Worm (Caenorhabditis elegans) whole organism, early embryonic: ENCODE data around the gene rpl-16.

ENCODE experiments used
- ama-1 ChIP-seq: fragments of 150-350 bp; optimal IDR thresholded peaks from 2 replicates; lab custom pipeline; 2014
- ceh-13 ChIP-seq: fragments of 200-800 bp; sonication (Bioruptor generic); optimal IDR thresholded peaks from 2 replicates; lab custom pipeline; 2018; ENCODE audit warnings: mild to moderate bottlenecking, missing genetic modification characterization, missing compliant biosample characterization
- hmg-4 ChIP-seq: fragments of 200-800 bp; sonication (Bioruptor generic); optimal IDR thresholded peaks from 2 replicates; lab custom pipeline; 2018; ENCODE audit warnings: mild to moderate bottlenecking, missing genetic modification characterization, missing compliant biosample characterization
- hnd-1 ChIP-seq: sonication (generic microtip); optimal IDR thresholded peaks from 2 replicates; lab custom pipeline; 2016; ENCODE audit warnings: missing genetic modification characterization, missing compliant biosample characterization
- pes-1 ChIP-seq: fragments of 200-800 bp; sonication (Bioruptor generic); IDR thresholded peaks from 2 replicates; pipeline ENCODE4 v1.3.6; 2022; ENCODE audit warnings: missing genetic modification reagents, missing genetic modification characterization, missing compliant biosample characterization
- tbx-37 ChIP-seq: fragments of 200-800 bp; sonication (Bioruptor generic); conservative IDR thresholded peaks from 2 replicates; pipeline ENCODE4 v1.3.6; 2022; ENCODE audit warnings: missing genetic modification reagents, missing genetic modification characterization, missing compliant biosample characterization

DNA sequence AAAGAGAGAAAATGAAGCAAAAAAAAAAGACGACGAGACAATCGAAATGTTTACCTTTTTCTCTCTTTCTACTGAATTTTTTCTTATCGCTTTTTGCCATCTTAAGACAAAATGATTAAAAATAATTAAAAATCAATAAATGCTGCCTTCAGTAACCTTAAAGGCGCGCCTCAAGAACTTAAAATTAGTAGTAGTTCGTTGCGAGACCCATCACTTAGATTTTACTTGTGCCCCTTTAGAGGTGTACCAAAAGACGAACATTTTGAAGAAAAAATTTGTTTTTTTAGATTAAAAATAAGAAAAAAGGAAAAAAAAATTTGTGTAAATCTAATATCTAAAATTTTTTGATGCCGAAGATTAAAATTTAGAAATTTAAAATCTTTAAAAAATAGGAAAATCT lies 32.4 kb downstream of the rpl-16 start:
- TF ChIP-seq hnd-1 (tag; lab: Kevin White, UChicago) (no peak), ama-1 (lab: Kevin White, UChicago) (no peak), pes-1 (GFP tag; lab: Robert Waterston, UW) (no peak), ceh-13 (GFP tag; lab: Kevin White, UChicago) (no peak), tbx-37 (GFP tag; lab: Robert Waterston, UW) (no peak), hmg-4 (GFP tag; lab: Kevin White, UChicago) (no peak)
